Worm (Caenorhabditis elegans): ENCODE results near the gene msp-33.
"Not testable (repeated sequence)": the region's sequence is repeated elsewhere in the genome, so short reads cannot be mapped to it uniquely, and the experiment has no call there.

ce11 chrII:4916462-4916861 is 24.0 kb upstream of the msp-33 start, which contains the start of gene msp-31:
- TF ChIP-seq hmbx-1 (tag; optimal IDR thresholded peaks at IDR 0.05); ama-1 (optimal IDR thresholded peaks at IDR 0.05); B0310.2 (tag; optimal IDR thresholded peaks at IDR 0.05); tbx-11 (GFP tag; IDR thresholded peaks at IDR 0.05); ceh-13 (GFP tag; optimal IDR thresholded peaks at IDR 0.05); tbx-37 (GFP tag; conservative IDR thresholded peaks at IDR 0.05); aly-1 (tag; optimal IDR thresholded peaks at IDR 0.05); sea-1 (GFP tag; conservative IDR thresholded peaks at IDR 0.05); ets-7 (tag; optimal IDR thresholded peaks at IDR 0.05); scrt-1 (GFP tag; IDR thresholded peaks at IDR 0.05); tra-4 (tag; optimal IDR thresholded peaks at IDR 0.05); flt-1 (GFP tag; IDR thresholded peaks at IDR 0.05); hmg-4 (GFP tag; optimal IDR thresholded peaks at IDR 0.05); hnd-1 (tag; optimal IDR thresholded peaks at IDR 0.05): not testable (repeated sequence)

Measured in whole organism, early embryonic.